Fruit fly (Drosophila melanogaster): ENCODE results near the gene Tim9a.

The Tim9a gene

DNA sequence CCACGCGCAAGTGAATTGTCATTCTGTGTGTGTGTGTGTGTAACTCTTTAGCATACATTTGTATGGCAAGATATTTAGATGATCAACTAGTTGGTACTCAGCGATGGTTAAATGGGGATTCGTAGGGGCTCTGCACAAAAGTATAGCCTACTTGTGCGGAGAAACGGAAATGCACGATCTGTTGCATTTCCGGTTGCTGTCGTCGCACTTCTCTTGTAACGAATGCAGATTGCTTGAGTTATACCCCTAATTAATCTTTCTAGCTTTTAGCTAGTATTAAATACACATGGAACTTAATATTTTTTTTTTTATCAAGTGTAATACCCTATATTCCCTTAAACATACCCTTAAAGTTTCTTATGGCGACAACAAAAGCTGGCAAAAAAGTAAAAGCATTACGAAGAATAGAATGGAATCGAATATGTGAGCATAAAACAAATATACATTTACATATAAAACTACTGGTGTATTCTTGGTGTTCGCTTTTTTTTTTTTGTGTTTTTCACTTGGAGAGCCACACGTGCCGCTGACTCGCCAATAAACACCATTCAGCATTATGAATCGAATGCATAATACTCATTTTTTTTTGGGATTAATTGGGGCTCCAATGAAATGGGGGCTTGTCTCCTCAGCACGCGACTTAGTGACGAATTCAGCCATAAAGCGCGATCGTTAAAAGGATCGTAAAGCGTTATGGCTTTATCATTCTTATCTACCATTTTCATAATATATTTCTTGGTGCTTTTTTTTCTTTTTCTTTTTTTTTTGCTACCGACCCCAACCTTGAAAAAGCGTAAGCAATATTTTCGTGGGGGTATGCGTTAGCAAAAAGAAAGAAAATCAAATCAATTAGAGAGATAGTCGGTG, 6.4 kb downstream of the Tim9a start (continued):
- peak; percentile 4 for TF ChIP-seq CG12104 (GFP tag; optimal IDR thresholded peaks at IDR 0.05)
- peak; percentile 60; the same call in 1 of the 2 replicates for TF ChIP-seq CG31224 (GFP tag; IDR thresholded peaks at IDR 0.05)
- TF ChIP-seq Ptx1 (GFP tag; IDR thresholded peaks at IDR 0.05) = peak; percentile 33; the same call in 1 of the 2 replicates
- TF ChIP-seq CG11247 (GFP tag; IDR thresholded peaks at IDR 0.05) = 0 out of 2 replicates have a peak, but pooled peaks have one; percentile 20
- TF ChIP-seq grau (tag; optimal IDR thresholded peaks at IDR 0.05) = peak; percentile 65
- TF ChIP-seq CG1233 (GFP tag; optimal IDR thresholded peaks at IDR 0.05) = peak; percentile 35
- TF ChIP-seq BtbVII (GFP tag; optimal IDR thresholded peaks at IDR 0.05) = peak; percentile 63
- peak; percentile 67 for TF ChIP-seq Poxn (GFP tag; IDR thresholded peaks at IDR 0.05)
- TF ChIP-seq Sry-δ (GFP tag; optimal IDR thresholded peaks at IDR 0.05) = peak; percentile 12
- no peak for TF ChIP-seq grn (GFP tag; optimal IDR thresholded peaks at IDR 0.05)
- TF ChIP-seq bigmax (GFP tag; optimal IDR thresholded peaks at IDR 0.05) = no peak
- peak; percentile 0 for TF ChIP-seq CG12071 (GFP tag; optimal IDR thresholded peaks at IDR 0.05)
- TF ChIP-seq CG2116 (GFP tag; optimal IDR thresholded peaks at IDR 0.05) = peak; percentile 6
- TF ChIP-seq ranshi (GFP tag; IDR thresholded peaks at IDR 0.05) = peak; percentile 39; the same call in 1 of the 2 replicates
- TF ChIP-seq bcd (GFP tag; optimal IDR thresholded peaks at IDR 0.05) = peak; percentile 64
- peak; percentile 78 for TF ChIP-seq HLH54F (GFP tag; optimal IDR thresholded peaks at IDR 0.05)
- TF ChIP-seq CG7839 (tag; optimal IDR thresholded peaks at IDR 0.05) = peak; percentile 61
- peak; percentile 66 for TF ChIP-seq Meics (GFP tag; optimal IDR thresholded peaks at IDR 0.05)
- no peak for TF ChIP-seq prd (optimal IDR thresholded peaks at IDR 0.05)
- peak; percentile 46; the same call in 2 of the 3 replicates for TF ChIP-seq prd (GFP tag; IDR thresholded peaks at IDR 0.05)
- peak; percentile 22 for TF ChIP-seq CG11504 (tag; optimal IDR thresholded peaks at IDR 0.05)
- peak; percentile 5 for TF ChIP-seq en (GFP tag; optimal IDR thresholded peaks at IDR 0.05)
- TF ChIP-seq CG6854 (GFP tag; optimal IDR thresholded peaks at IDR 0.05) = no peak
- no peak for TF ChIP-seq Bgb (GFP tag; IDR thresholded peaks at IDR 0.05; ENCODE audit: partially characterized antibody)
- TF ChIP-seq Fer1 (GFP tag; optimal IDR thresholded peaks at IDR 0.05) = peak; percentile 11
- TF ChIP-seq CG6654 (GFP tag; optimal IDR thresholded peaks at IDR 0.05) = peak; percentile 15
- TF ChIP-seq ind (GFP tag; optimal IDR thresholded peaks at IDR 0.05) = peak; percentile 51
- 0 out of 3 replicates have a peak, but pooled peaks have one; percentile 13 for TF ChIP-seq CG11695 (GFP tag; IDR thresholded peaks at IDR 0.05)
- TF ChIP-seq CG9215 (GFP tag; IDR thresholded peaks at IDR 0.05) = peak; percentile 74
- TF ChIP-seq zfh2 (GFP tag; optimal IDR thresholded peaks at IDR 0.05) = peak; percentile 86
- peak; percentile 50 for TF ChIP-seq maf-S (GFP tag; optimal IDR thresholded peaks at IDR 0.05)
- no peak for TF ChIP-seq CG15601 (tag; optimal IDR thresholded peaks at IDR 0.05)
- 0 out of 4 replicates have a peak, but pooled peaks have one; percentile 21 for TF ChIP-seq Gug (GFP tag; IDR thresholded peaks at IDR 0.05)
- peak; percentile 21 for TF ChIP-seq CG6765 (GFP tag; optimal IDR thresholded peaks at IDR 0.05)
- TF ChIP-seq lmd (GFP tag; IDR thresholded peaks at IDR 0.05) = peak; percentile 66; the same call in 1 of the 2 replicates
- TF ChIP-seq bab2 (GFP tag; optimal IDR thresholded peaks at IDR 0.05) = peak; percentile 58
- TF ChIP-seq CG30403 (GFP tag; optimal IDR thresholded peaks at IDR 0.05) = peak; percentile 51
- TF ChIP-seq tio (GFP tag; optimal IDR thresholded peaks at IDR 0.05) = peak; percentile 32
- peak; percentile 26; the same call in 1 of the 2 replicates for TF ChIP-seq klu (GFP tag; IDR thresholded peaks at IDR 0.05)
- TF ChIP-seq Side (GFP tag; optimal IDR thresholded peaks at IDR 0.05) = peak; percentile 29
- TF ChIP-seq CG18262 (tag; optimal IDR thresholded peaks at IDR 0.05) = no peak
- TF ChIP-seq seq (GFP tag; IDR thresholded peaks at IDR 0.05) = no peak
- TF ChIP-seq MBD-R2 (GFP tag; IDR thresholded peaks at IDR 0.05) = peak; percentile 13; the same call in 1 of the 2 replicates
- TF ChIP-seq Xbp1 (GFP tag; optimal IDR thresholded peaks at IDR 0.05) = peak; percentile 44
- TF ChIP-seq CG7556 (GFP tag; optimal IDR thresholded peaks at IDR 0.05) = peak; percentile 28
- TF ChIP-seq Neu2 (GFP tag; optimal IDR thresholded peaks at IDR 0.05; ENCODE audit: borderline replicate concordance) = no peak
- peak; percentile 12 for TF ChIP-seq Hr3 (GFP tag; optimal IDR thresholded peaks at IDR 0.05)
- TF ChIP-seq zen2 (GFP tag; IDR thresholded peaks at IDR 0.05; ENCODE audit: partially characterized antibody) = no peak
- no peak for TF ChIP-seq pb (GFP tag; optimal IDR thresholded peaks at IDR 0.05)
